Worm (Caenorhabditis elegans) whole organism, L4/young adult: Measurements from ENCODE around the gene zyg-12.
A peak's percentile ranks its signal among the peaks of the same experiment; 100 is the strongest.

Source experiments
- W03F9.2 ChIP-seq: fragments of 150-350 bp; optimal IDR thresholded peaks from 2 replicates; lab custom pipeline; 2014; ENCODE audit warnings: missing biosample characterization, missing genetic modification characterization
- dao-5 ChIP-seq: sonication (generic microtip); optimal IDR thresholded peaks from 2 replicates; lab custom pipeline; 2016; ENCODE audit warnings: missing genotype, missing genetic modification characterization, moderate library complexity, missing compliant biosample characterization
- him-1 ChIP-seq: sonication (generic microtip); optimal IDR thresholded peaks from 2 replicates; lab custom pipeline; 2016; ENCODE audit warnings: missing genotype, missing genetic modification reagents, missing genetic modification characterization, missing compliant biosample characterization

Gene zyg-12

ce11 chrII:4993530-4994192, 44.0 kb downstream of the zyg-12 start, which contains the start of the genes eif-1 and vps-24:
TSS of gene eif-1 (minus strand) at chrII:4993580.
TSS of gene vps-24 (plus strand) at chrII:4993998.
- no peak for TF ChIP-seq dao-5
- TF ChIP-seq W03F9.2 (tag; lab: Kevin White, UChicago) = peak; percentile 33

ce11 chrII:4994939-4995338, 45.2 kb downstream of the zyg-12 start, which contains the start of gene rnh-1.0:
TSS of gene rnh-1.0 (plus strand) at chrII:4995327.
- TF ChIP-seq W03F9.2 (tag; lab: Kevin White, UChicago) (no peak), dao-5 (no peak), him-1 (tag; lab: Kevin White, UChicago) (no peak)

ce11 chrII:4998657-4999056, 49.0 kb downstream of the zyg-12 start, which contains the start of gene F59A6.11:
TSS of gene F59A6.11 (minus strand) at chrII:4998757.
- TF ChIP-seq him-1 (tag; lab: Kevin White, UChicago) = no peak
- TF ChIP-seq W03F9.2 (tag; lab: Kevin White, UChicago) = no peak
- TF ChIP-seq dao-5 = no peak

ce11 chrII:4999122-4999521, 49.4 kb downstream of the zyg-12 start, which contains the start of gene citk-2:
TSS of gene citk-2 (plus strand) at chrII:4999520.
- TF ChIP-seq dao-5 = no peak
- TF ChIP-seq him-1 (tag; lab: Kevin White, UChicago) = no peak

- no peak for TF ChIP-seq him-1 (tag; lab: Kevin White, UChicago)
- no peak for TF ChIP-seq dao-5
- no peak for TF ChIP-seq W03F9.2 (tag; lab: Kevin White, UChicago)
Measured at ce11 chrII:5001866-5002265, 52.2 kb downstream of the zyg-12 start.
